Fruit fly (Drosophila melanogaster) whole organism, embryonic: ENCODE measurements around the gene CG16865.
A peak's percentile ranks its signal among the peaks of the same experiment; 100 is the strongest.

Experiments used
- CG10274 ChIP-seq: fragments of 200-800 bp; sonication (Bioruptor generic); optimal IDR thresholded peaks from 3 replicates; lab custom pipeline; 2017; ENCODE audit warnings: missing biosample characterization, mild to moderate bottlenecking, missing genetic modification characterization
- CG11093 ChIP-seq: fragments of 200-800 bp; sonication (Bioruptor generic); IDR thresholded peaks from 3 replicates; pipeline ENCODE4 v1.3.6; 2022; ENCODE audit warnings: missing biosample characterization, missing genetic modification characterization
- CG12659 ChIP-seq: fragments of 200-800 bp; sonication (Bioruptor generic); optimal IDR thresholded peaks from 3 replicates; lab custom pipeline; 2017; ENCODE audit warnings: mild to moderate bottlenecking, missing biosample characterization, missing genetic modification reagents, missing genetic modification characterization
- CG13775 ChIP-seq: fragments of 200-800 bp; sonication (Bioruptor generic); optimal IDR thresholded peaks from 3 replicates; lab custom pipeline; 2017; ENCODE audit warnings: missing biosample characterization, mild to moderate bottlenecking, missing genetic modification characterization
- CG14014 ChIP-seq: fragments of 200-800 bp; sonication (Bioruptor generic); IDR thresholded peaks from 2 replicates; pipeline ENCODE4 v1.3.6; 2022; ENCODE audit warnings: missing biosample characterization, missing genetic modification characterization
- CG14710 ChIP-seq: fragments of 200-800 bp; sonication (Bioruptor generic); optimal IDR thresholded peaks from 3 replicates; lab custom pipeline; 2019; ENCODE audit warnings: missing biosample characterization, mild to moderate bottlenecking, missing genetic modification characterization, moderate library complexity
- CG2116 ChIP-seq: fragments of 200-800 bp; sonication (Bioruptor generic); optimal IDR thresholded peaks from 3 replicates; lab custom pipeline; 2018; ENCODE audit warnings: missing biosample characterization, mild to moderate bottlenecking, missing genetic modification characterization
- CG2678 ChIP-seq: fragments of 200-800 bp; sonication (Bioruptor generic); optimal IDR thresholded peaks from 3 replicates; lab custom pipeline; 2019; ENCODE audit warnings: missing biosample characterization, mild to moderate bottlenecking, missing genetic modification characterization, moderate library complexity
- CG31365 ChIP-seq: fragments of 200-800 bp; sonication (Bioruptor generic); optimal IDR thresholded peaks from 2 replicates; lab custom pipeline; 2018; ENCODE audit warnings: missing biosample characterization, mild to moderate bottlenecking, missing genetic modification characterization
- CG3847 ChIP-seq: fragments of 200-800 bp; sonication (Bioruptor generic); IDR thresholded peaks from 2 replicates; pipeline ENCODE4 v1.3.6; 2022; ENCODE audit warnings: missing biosample characterization, missing genetic modification characterization
- CG7271 ChIP-seq: fragments of 200-800 bp; sonication (Bioruptor generic); optimal IDR thresholded peaks from 2 replicates; lab custom pipeline; 2018; ENCODE audit warnings: missing biosample characterization, mild to moderate bottlenecking, missing genetic modification characterization, moderate library complexity
- CG7357 ChIP-seq: fragments of 200-800 bp; sonication (Bioruptor generic); IDR thresholded peaks from 3 replicates; pipeline ENCODE4 v1.3.6; 2022; ENCODE audit warnings: missing biosample characterization, missing genetic modification characterization
- CG8281 ChIP-seq: fragments of 200-800 bp; sonication (Bioruptor generic); optimal IDR thresholded peaks from 2 replicates; lab custom pipeline; 2018; ENCODE audit warnings: missing biosample characterization, mild to moderate bottlenecking, missing genetic modification characterization, moderate library complexity
- CG8290 ChIP-seq, 3 experiments: fragments of 200-800 bp; sonication (Bioruptor generic); optimal IDR thresholded peaks; 2 replicates each; lab custom pipeline; 2016 to 2019; ENCODE audit warnings: missing biosample characterization in 3 of 3, missing genetic modification characterization in 3 of 3, mild to moderate bottlenecking in 2 of 3, moderate library complexity in 1 of 3
- CG9797 ChIP-seq: fragments of 200-800 bp; sonication (Bioruptor generic); optimal IDR thresholded peaks from 3 replicates; lab custom pipeline; 2018; ENCODE audit warnings: missing biosample characterization, mild to moderate bottlenecking, missing genetic modification characterization
- CG9876 ChIP-seq: fragments of 200-800 bp; sonication (Bioruptor generic); optimal IDR thresholded peaks from 2 replicates; lab custom pipeline; 2016; ENCODE audit warnings: missing biosample characterization, missing genetic modification characterization
- D19B ChIP-seq: fragments of 200-800 bp; sonication (Bioruptor generic); optimal IDR thresholded peaks from 2 replicates; lab custom pipeline; 2017; ENCODE audit warnings: missing biosample characterization, mild to moderate bottlenecking, missing genetic modification characterization
- Dfd ChIP-seq, 2 experiments: fragments of >200 bp; optimal IDR thresholded peaks; 2 replicates each; lab custom pipeline; 2017; ENCODE audit warnings: missing biosample characterization in 2 of 2, missing genetic modification characterization in 2 of 2
- Dll ChIP-seq: fragments of 200-800 bp; sonication (Bioruptor generic); IDR thresholded peaks from 4 replicates; pipeline ENCODE4 v1.3.6; 2022; ENCODE audit warnings: missing biosample characterization, missing genetic modification characterization; ENCODE audit not compliant: partially characterized antibody
- Dref ChIP-seq: fragments of 200-800 bp; sonication (Bioruptor generic); IDR thresholded peaks from 2 replicates; pipeline ENCODE4 v1.3.6; 2022; ENCODE audit warnings: missing biosample characterization, missing genetic modification characterization
- Med ChIP-seq: fragments of 200-800 bp; sonication (Bioruptor generic); peaks from one replicate; lab custom pipeline; 2016; ENCODE audit warnings: missing biosample characterization, missing genetic modification characterization, mild to moderate bottlenecking, inconsistent platforms, moderate library complexity
- Opbp ChIP-seq: fragments of 200-800 bp; sonication (Bioruptor generic); IDR thresholded peaks from 3 replicates; pipeline ENCODE4 v1.3.6; 2022; ENCODE audit warnings: missing biosample characterization, missing genetic modification characterization; ENCODE audit not compliant: partially characterized antibody
- Optix ChIP-seq: fragments of 200-800 bp; sonication (Bioruptor generic); IDR thresholded peaks from 3 replicates; pipeline ENCODE4 v1.3.6; 2022; ENCODE audit warnings: missing biosample characterization, missing genetic modification characterization
- Sry-β ChIP-seq: fragments of 200-800 bp; sonication (Bioruptor generic); optimal IDR thresholded peaks from 2 replicates; lab custom pipeline; 2018; ENCODE audit warnings: missing biosample characterization, mild to moderate bottlenecking, missing genetic modification characterization, moderate library complexity
- Xbp1 ChIP-seq: fragments of 200-800 bp; sonication (Bioruptor generic); optimal IDR thresholded peaks from 3 replicates; lab custom pipeline; 2016; ENCODE audit warnings: missing biosample characterization, mild to moderate bottlenecking, missing genetic modification characterization
- danr ChIP-seq: fragments of 200-800 bp; sonication (Bioruptor generic); IDR thresholded peaks from 2 replicates; pipeline ENCODE4 v1.3.6; 2022; ENCODE audit warnings: missing biosample characterization, missing genetic modification characterization
- fru ChIP-seq: fragments of >200 bp; optimal IDR thresholded peaks from 2 replicates; lab custom pipeline; 2017
- hbn ChIP-seq: fragments of 200-800 bp; sonication (Bioruptor generic); IDR thresholded peaks from 2 replicates; pipeline ENCODE4 v1.3.6; 2022; ENCODE audit warnings: missing biosample characterization, missing genetic modification characterization; ENCODE audit not compliant: partially characterized antibody
- inv ChIP-seq: fragments of 200-800 bp; sonication (Bioruptor generic); IDR thresholded peaks from 2 replicates; pipeline ENCODE4 v1.3.6; 2022; ENCODE audit warnings: missing biosample characterization, missing genetic modification characterization; ENCODE audit not compliant: partially characterized antibody
- ken ChIP-seq: fragments of 200-800 bp; sonication (Bioruptor generic); IDR thresholded peaks from 3 replicates; pipeline ENCODE4 v1.3.6; 2022; ENCODE audit warnings: missing biosample characterization, missing genetic modification characterization
- kni ChIP-seq: fragments of 200-800 bp; sonication (Bioruptor generic); optimal IDR thresholded peaks from 3 replicates; lab custom pipeline; 2017; ENCODE audit warnings: mild to moderate bottlenecking, missing biosample characterization, missing genetic modification reagents, missing genetic modification characterization
- lmd ChIP-seq: fragments of 200-800 bp; sonication (Bioruptor generic); IDR thresholded peaks from 2 replicates; pipeline ENCODE4 v1.3.6; 2022; ENCODE audit warnings: missing biosample characterization, missing genetic modification characterization
- mam ChIP-seq: fragments of 200-800 bp; sonication (Bioruptor generic); optimal IDR thresholded peaks from 3 replicates; lab custom pipeline; 2016; ENCODE audit warnings: missing biosample characterization, missing genetic modification characterization
- mld ChIP-seq: fragments of 200-800 bp; sonication (Bioruptor generic); IDR thresholded peaks from 3 replicates; pipeline ENCODE4 v1.3.6; 2022; ENCODE audit warnings: missing biosample characterization, missing genetic modification characterization; ENCODE audit not compliant: partially characterized antibody
- nerfin-1 ChIP-seq: fragments of 200-800 bp; sonication (Bioruptor generic); optimal IDR thresholded peaks from 3 replicates; lab custom pipeline; 2019; ENCODE audit warnings: missing biosample characterization, mild to moderate bottlenecking, missing genetic modification characterization, moderate library complexity
- nmo ChIP-seq: fragments of 200-800 bp; sonication (Bioruptor generic); optimal IDR thresholded peaks from 2 replicates; lab custom pipeline; 2018; ENCODE audit warnings: missing biosample characterization, mild to moderate bottlenecking, missing genetic modification characterization, moderate library complexity
- nom ChIP-seq: fragments of 200-800 bp; sonication (Bioruptor generic); optimal IDR thresholded peaks from 2 replicates; lab custom pipeline; 2017; ENCODE audit warnings: missing biosample characterization, missing genetic modification characterization, mild to moderate bottlenecking, moderate library complexity, missing genetic modification reagents
- pros ChIP-seq: fragments of 200-800 bp; sonication (Bioruptor generic); optimal IDR thresholded peaks from 3 replicates; lab custom pipeline; 2019; ENCODE audit warnings: missing biosample characterization, mild to moderate bottlenecking, missing genetic modification characterization, moderate library complexity
- pum ChIP-seq: fragments of 200-800 bp; sonication (Bioruptor generic); optimal IDR thresholded peaks from 2 replicates; lab custom pipeline; 2016; ENCODE audit warnings: missing biosample characterization, missing genetic modification characterization
- shn ChIP-seq: fragments of 200-800 bp; sonication (Bioruptor generic); optimal IDR thresholded peaks from 3 replicates; lab custom pipeline; 2016; ENCODE audit warnings: missing biosample characterization, missing genetic modification characterization
- sna ChIP-seq: fragments of 200-800 bp; sonication (Bioruptor generic); IDR thresholded peaks from 2 replicates; pipeline ENCODE4 v1.3.6; 2022; ENCODE audit warnings: missing biosample characterization, missing genetic modification characterization; ENCODE audit not compliant: partially characterized antibody
- tx ChIP-seq: fragments of 200-800 bp; sonication (Bioruptor generic); optimal IDR thresholded peaks from 2 replicates; lab custom pipeline; 2016; ENCODE audit warnings: missing biosample characterization, missing genetic modification characterization
- wek ChIP-seq: fragments of 200-800 bp; sonication (Bioruptor generic); optimal IDR thresholded peaks from 3 replicates; lab custom pipeline; 2018; ENCODE audit warnings: missing biosample characterization, mild to moderate bottlenecking, missing genetic modification characterization, moderate library complexity

CG16865 gene

DNA sequence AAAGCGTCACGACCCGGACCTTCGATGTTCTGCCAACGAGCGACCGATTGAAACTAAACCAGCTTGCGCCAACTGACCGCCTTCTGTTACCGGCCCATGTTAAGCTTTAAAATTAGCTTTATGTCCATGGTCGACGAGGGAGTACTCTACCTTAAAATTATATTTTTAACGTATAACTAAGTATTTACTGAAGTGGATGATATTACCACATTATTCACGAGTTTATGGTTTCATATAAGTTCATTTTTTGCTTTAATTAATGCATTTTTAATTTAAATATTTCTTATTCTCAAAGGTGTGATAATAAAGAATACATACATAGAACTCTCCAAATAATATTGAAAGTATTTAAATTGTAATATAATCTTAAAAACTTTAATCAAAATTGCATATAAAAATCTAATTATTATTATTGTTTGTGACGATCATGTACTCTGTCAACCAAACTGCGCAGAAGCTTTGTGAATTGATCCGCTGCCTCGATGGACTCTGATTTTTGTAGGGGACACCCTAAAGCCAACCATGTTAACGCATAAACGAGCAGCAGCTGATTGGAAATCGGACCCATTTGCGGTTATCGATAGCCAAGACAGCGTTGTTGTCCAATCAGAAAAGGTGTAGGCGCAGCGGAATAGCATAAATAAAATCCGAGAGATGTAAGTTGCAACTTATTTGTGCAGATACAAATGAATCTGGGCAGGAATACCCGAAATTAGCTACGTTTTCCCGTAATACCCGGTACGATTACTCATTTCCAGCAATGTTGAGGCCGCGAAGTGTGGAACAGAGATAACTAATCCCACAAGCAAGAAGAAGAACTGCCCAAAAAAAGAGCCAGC is 31.0 kb upstream of the CG16865 start, which contains the start of the genes CG9008 and p38b (continued):
- peak; percentile 46 for TF ChIP-seq mam (GFP tag; lab: Kevin White, UChicago)
- peak; percentile 53 for TF ChIP-seq Dll (GFP tag; lab: Robert Waterston, UW)
- 0 out of 3 replicates have a peak, but pooled peaks have one; percentile 10 for TF ChIP-seq ken (GFP tag; lab: Robert Waterston, UW)
- peak; percentile 77 for TF ChIP-seq D19B
- peak; percentile 57 for TF ChIP-seq CG3847
- TF ChIP-seq CG10274 (GFP tag; lab: Kevin White, UChicago) = peak; percentile 90
- peak; percentile 8 for TF ChIP-seq CG9797 (GFP tag; lab: Kevin White, UChicago)
- 0 out of 3 replicates have a peak, but pooled peaks have one; percentile 32 for TF ChIP-seq CG11093 (GFP tag; lab: Robert Waterston, UW)
- TF ChIP-seq, all 482 proteins: peak for 308

- no peak for TF ChIP-seq Optix (GFP tag; lab: Robert Waterston, UW)
- no peak for TF ChIP-seq wek (GFP tag; lab: Kevin White, UChicago)
- TF ChIP-seq mam (GFP tag; lab: Kevin White, UChicago) = peak; percentile 22
- TF ChIP-seq CG2116 (GFP tag; lab: Kevin White, UChicago) = peak; percentile 34
- peak; percentile 51; the same call in 1 of the 3 replicates for TF ChIP-seq Opbp
- TF ChIP-seq kni = no peak
- TF ChIP-seq Dref (GFP tag; lab: Robert Waterston, UW) = peak; percentile 77
- TF ChIP-seq nmo (GFP tag; lab: Kevin White, UChicago) = peak; percentile 25
- no peak for TF ChIP-seq CG8281 (tag; lab: Kevin White, UChicago)
- peak; percentile 30 for TF ChIP-seq CG14710 (tag; lab: Kevin White, UChicago)
- TF ChIP-seq nom = no peak
- TF ChIP-seq CG2678 (tag; lab: Kevin White, UChicago) = no peak
- no peak for TF ChIP-seq CG31365 (tag; lab: Kevin White, UChicago)
- TF ChIP-seq danr (GFP tag; lab: Robert Waterston, UW) = no peak
- 0 out of 2 replicates have a peak, but pooled peaks have one; percentile 35 for TF ChIP-seq sna (GFP tag; lab: Robert Waterston, UW)
- TF ChIP-seq pros (GFP tag; lab: Kevin White, UChicago) = no peak
- TF ChIP-seq CG12659 (GFP tag; lab: Kevin White, UChicago) = peak; percentile 35
- no peak for TF ChIP-seq tx (GFP tag; lab: Kevin White, UChicago)
- TF ChIP-seq Xbp1 (GFP tag; lab: Kevin White, UChicago) = peak; percentile 22
- no peak for TF ChIP-seq fru (lab: Kevin White, UChicago)
- TF ChIP-seq CG13775 (GFP tag; lab: Kevin White, UChicago) = peak; percentile 58
- TF ChIP-seq lmd (GFP tag; lab: Robert Waterston, UW) = 0 out of 2 replicates have a peak, but pooled peaks have one; percentile 13
- peak; percentile 70 for TF ChIP-seq CG7357 (GFP tag; lab: Robert Waterston, UW)
- peak; percentile 23 for TF ChIP-seq shn (GFP tag; lab: Kevin White, UChicago)
- peak; percentile 11 for TF ChIP-seq inv (GFP tag; lab: Robert Waterston, UW)
- no peak for TF ChIP-seq CG9876
- TF ChIP-seq CG14014 (GFP tag; lab: Robert Waterston, UW) = no peak
- no peak for TF ChIP-seq CG8290 (GFP tag; optimal IDR thresholded peaks at IDR 0.05; lab: Kevin White, UChicago)
- no peak for TF ChIP-seq CG8290 (tag; optimal IDR thresholded peaks at IDR 0.05; lab: Kevin White, UChicago)
- TF ChIP-seq Dfd (GFP tag; optimal IDR thresholded peaks at IDR 0.05; lab: Kevin White, UChicago) = no peak
- TF ChIP-seq Med (GFP tag; lab: Kevin White, UChicago) = peak; percentile 77
- no peak for TF ChIP-seq CG7271
- peak; percentile 38; the same call in 1 of the 2 replicates for TF ChIP-seq hbn
- no peak for TF ChIP-seq mld
- TF ChIP-seq pum (GFP tag; lab: Kevin White, UChicago) = no peak
- TF ChIP-seq nerfin-1 = no peak
- peak; percentile 81 for TF ChIP-seq Sry-β (GFP tag; lab: Kevin White, UChicago)
Observed at dm6 chr2L:13783264-13784154, 27.8 kb upstream of the CG16865 start, which contains the start of gene Eato. Gene Eato, plus strand, starts transcription at chr2L:13784084.
